Worm (Caenorhabditis elegans) whole organism, young adult: ENCODE results near the gene ddx-19.

Source experiments
- F55B11.4 ChIP-seq: sonication (generic microtip); optimal IDR thresholded peaks from 2 replicates; lab custom pipeline; 2016; ENCODE audit warnings: missing compliant biosample characterization, missing genetic modification characterization, borderline replicate concordance; ENCODE audit not compliant: insufficient read depth
- akir-1 ChIP-seq: fragments of 200-800 bp; sonication (Bioruptor generic); optimal IDR thresholded peaks from 2 replicates; lab custom pipeline; 2018; ENCODE audit warnings: mild to moderate bottlenecking, missing genetic modification characterization, moderate library complexity, missing compliant biosample characterization
- ceh-100 ChIP-seq: fragments of 200-800 bp; sonication (Bioruptor generic); IDR thresholded peaks from 2 replicates; pipeline ENCODE4 v1.3.6; 2022; ENCODE audit warnings: missing genetic modification reagents, missing genetic modification characterization, missing compliant biosample characterization
- ceh-79 ChIP-seq: sonication (generic microtip); optimal IDR thresholded peaks from 2 replicates; lab custom pipeline; 2017; ENCODE audit warnings: mild to moderate bottlenecking, missing genetic modification characterization, missing compliant biosample characterization
- ets-4 ChIP-seq: fragments of 200-800 bp; sonication (Bioruptor generic); optimal IDR thresholded peaks from 2 replicates; lab custom pipeline; 2018; ENCODE audit warnings: mild to moderate bottlenecking, missing genetic modification characterization, missing compliant biosample characterization
- lin-54 ChIP-seq: fragments of 200-800 bp; sonication (Bioruptor generic); optimal IDR thresholded peaks from 2 replicates; lab custom pipeline; 2018; ENCODE audit warnings: mild to moderate bottlenecking, missing genetic modification characterization, missing compliant biosample characterization
- lir-1 ChIP-seq: fragments of 200-800 bp; sonication (Bioruptor generic); conservative IDR thresholded peaks from 2 replicates; pipeline ENCODE4 v1.3.6; 2022; ENCODE audit warnings: missing genetic modification reagents, missing genetic modification characterization, missing compliant biosample characterization
- lsl-1 ChIP-seq: fragments of 200-800 bp; sonication (Bioruptor generic); optimal IDR thresholded peaks from 2 replicates; lab custom pipeline; 2018; ENCODE audit warnings: mild to moderate bottlenecking, missing genetic modification characterization, moderate library complexity, missing compliant biosample characterization
- nhr-90 ChIP-seq: sonication (generic microtip); optimal IDR thresholded peaks from 2 replicates; lab custom pipeline; 2016; ENCODE audit warnings: missing genotype, mild to moderate bottlenecking, missing genetic modification characterization, missing compliant biosample characterization
- pbrm-1 ChIP-seq: fragments of 200-800 bp; sonication (Bioruptor generic); IDR thresholded peaks from 2 replicates; pipeline ENCODE4 v1.3.6; 2022; ENCODE audit warnings: missing genetic modification reagents, missing genetic modification characterization, missing compliant biosample characterization
- snpc-1.1 ChIP-seq: sonication (generic microtip); optimal IDR thresholded peaks from 2 replicates; lab custom pipeline; 2017; ENCODE audit warnings: missing genetic modification characterization, mild to moderate bottlenecking, missing compliant biosample characterization, antibody characterized with exemption, moderate library complexity, missing genotype, missing genetic modification reagents; ENCODE audit not compliant: insufficient read depth
- snpc-4 ChIP-seq, 5 experiments: fragments of 150-350 bp in 1 of 5; sonication (generic microtip) in 4 of 5; optimal IDR thresholded peaks; 2 replicates each; lab custom pipeline; 2014 to 2018; ENCODE audit warnings: missing genetic modification characterization in 5 of 5, missing biosample characterization in 3 of 5, antibody characterized with exemption in 2 of 5, mild to moderate bottlenecking in 2 of 5, missing compliant biosample characterization in 2 of 5, missing genotype in 2 of 5, moderate library complexity in 2 of 5, missing genetic modification reagents in 1 of 5
- sptf-2 ChIP-seq: fragments of 200-800 bp; sonication (Bioruptor generic); optimal IDR thresholded peaks from 2 replicates; lab custom pipeline; 2018; ENCODE audit warnings: mild to moderate bottlenecking, missing genetic modification characterization, missing compliant biosample characterization
- zim-3 ChIP-seq: sonication (generic microtip); optimal IDR thresholded peaks from 2 replicates; lab custom pipeline; 2017; ENCODE audit warnings: mild to moderate bottlenecking, missing genetic modification characterization, moderate library complexity, missing compliant biosample characterization

ce11 chrII:8897244-8897643, 12.5 kb downstream of the ddx-19 start:
- TF ChIP-seq lsl-1 (GFP tag; lab: Kevin White, UChicago), result no peak
- TF ChIP-seq lin-54 (GFP tag; lab: Kevin White, UChicago), result no peak
- no peak for TF ChIP-seq lir-1 (GFP tag; lab: Robert Waterston, UW)
- no peak for TF ChIP-seq akir-1 (GFP tag; lab: Kevin White, UChicago)
- TF ChIP-seq ceh-79 (tag; lab: Kevin White, UChicago), result no peak
- TF ChIP-seq zim-3 (tag; lab: Kevin White, UChicago), result no peak
- no peak for TF ChIP-seq F55B11.4 (tag; lab: Kevin White, UChicago)
- no peak for TF ChIP-seq ets-4
- no peak for TF ChIP-seq ceh-100 (GFP tag; lab: Robert Waterston, UW)
- TF ChIP-seq snpc-4 (GFP tag; optimal IDR thresholded peaks at IDR 0.05; lab: Kevin White, UChicago), result no peak
- TF ChIP-seq snpc-4 (tag; optimal IDR thresholded peaks at IDR 0.05; lab: Kevin White, UChicago), result no peak
- TF ChIP-seq pbrm-1, result no peak
- no peak for TF ChIP-seq sptf-2 (GFP tag; lab: Kevin White, UChicago)
- TF ChIP-seq snpc-1.1 (tag; lab: Kevin White, UChicago), result no peak
- TF ChIP-seq nhr-90 (tag; lab: Kevin White, UChicago), result no peak
